Worm (Caenorhabditis elegans): Measurements from ENCODE around the gene F54C8.1.

DNA sequence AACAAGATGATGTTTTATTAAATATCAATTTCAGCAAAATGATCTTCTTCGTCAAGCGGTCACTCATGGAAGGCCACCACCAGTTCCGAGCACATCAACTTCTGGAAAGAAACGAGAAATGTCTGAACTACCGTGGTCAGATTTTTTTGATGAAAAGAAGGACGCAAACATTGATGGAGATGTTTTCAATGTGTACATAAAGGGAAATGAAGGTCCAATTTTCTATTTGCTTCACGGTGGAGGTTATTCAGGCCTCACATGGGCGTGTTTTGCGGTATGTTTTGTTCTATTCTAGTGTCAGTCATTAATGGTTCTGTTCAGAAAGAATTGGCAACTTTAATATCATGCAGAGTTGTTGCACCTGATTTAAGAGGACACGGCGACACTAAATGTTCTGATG is 26.4 kb downstream of the F54C8.1 start, which contains the start of gene B0464.6:
- no peak for TF ChIP-seq him-1 (tag; optimal IDR thresholded peaks at IDR 0.05)
- no peak for TF ChIP-seq dao-5 (tag; optimal IDR thresholded peaks at IDR 0.05)
